Fruit fly (Drosophila melanogaster) whole organism, wandering third instar larva: Measurements from ENCODE around the gene CG6330.

Experiments used
- Abd-B ChIP-seq: fragments of >200 bp; optimal IDR thresholded peaks from 2 replicates; lab custom pipeline; 2017; ENCODE audit warnings: missing biosample characterization, missing genetic modification characterization
- CG32264 ChIP-seq: fragments of 200-800 bp; sonication (Bioruptor generic); optimal IDR thresholded peaks from 2 replicates; lab custom pipeline; 2016; ENCODE audit warnings: missing biosample characterization, missing genetic modification characterization
- CG9705 ChIP-seq: fragments of 200-800 bp; sonication (Bioruptor generic); optimal IDR thresholded peaks from 2 replicates; lab custom pipeline; 2018; ENCODE audit warnings: missing biosample characterization, mild to moderate bottlenecking, missing genetic modification characterization
- CrebA ChIP-seq: fragments of 200-800 bp; sonication (Bioruptor generic); optimal IDR thresholded peaks from 2 replicates; lab custom pipeline; 2016; ENCODE audit warnings: missing biosample characterization, mild to moderate bottlenecking, missing genetic modification characterization, borderline replicate concordance
- Dfd ChIP-seq: fragments of >200 bp; optimal IDR thresholded peaks from 2 replicates; lab custom pipeline; 2017; ENCODE audit warnings: missing biosample characterization, missing genetic modification characterization
- Dif ChIP-seq: fragments of 200-275, 200-300 bp; sonication (Bioruptor generic); optimal IDR thresholded peaks from 2 replicates; lab custom pipeline; 2018; ENCODE audit warnings: missing biosample characterization, missing genetic modification characterization; ENCODE audit not compliant: partially characterized antibody
- GATAd ChIP-seq: sonication (Bioruptor generic); optimal IDR thresholded peaks from 2 replicates; lab custom pipeline; 2016; ENCODE audit warnings: missing biosample characterization, missing genetic modification characterization
- HLH106 ChIP-seq: fragments of 200-800 bp; optimal IDR thresholded peaks from 3 replicates; lab custom pipeline; 2019; ENCODE audit warnings: missing biosample characterization, mild to moderate bottlenecking, missing genetic modification characterization, moderate library complexity
- Hnf4 ChIP-seq: fragments of 200-800 bp; sonication (Bioruptor generic); optimal IDR thresholded peaks from 2 replicates; lab custom pipeline; 2016; ENCODE audit warnings: missing biosample characterization, mild to moderate bottlenecking, missing genetic modification characterization
- Hr78 ChIP-seq: fragments of >200 bp; optimal IDR thresholded peaks from 2 replicates; lab custom pipeline; 2017; ENCODE audit warnings: missing biosample characterization, missing genetic modification characterization
- Hr83 ChIP-seq: fragments of 200-300 bp; sonication (Bioruptor generic); optimal IDR thresholded peaks from 2 replicates; lab custom pipeline; 2016; ENCODE audit warnings: missing biosample characterization, mild to moderate bottlenecking, missing genetic modification characterization, moderate library complexity; ENCODE audit not compliant: poor library complexity, severe bottlenecking
- Jra ChIP-seq: sonication (Bioruptor generic); optimal IDR thresholded peaks from 2 replicates; lab custom pipeline; 2016; ENCODE audit warnings: missing biosample characterization, missing genetic modification characterization
- Mio ChIP-seq: sonication (Bioruptor generic); optimal IDR thresholded peaks from 2 replicates; lab custom pipeline; 2016; ENCODE audit warnings: missing biosample characterization, missing genetic modification characterization
- Myc ChIP-seq: fragments of >200 bp; optimal IDR thresholded peaks from 2 replicates; lab custom pipeline; 2017
- N ChIP-seq: fragments of >200 bp; optimal IDR thresholded peaks from 2 replicates; lab custom pipeline; 2018; ENCODE audit warnings: missing biosample characterization, missing external identifiers, missing genetic modification characterization
- OdsH ChIP-seq: fragments of 200-800 bp; sonication (Bioruptor generic); optimal IDR thresholded peaks from 2 replicates; lab custom pipeline; 2016; ENCODE audit warnings: missing biosample characterization, mild to moderate bottlenecking, missing genetic modification characterization
- Rel ChIP-seq, 2 experiments: fragments of 200-800 bp; sonication (Bioruptor generic) in 1 of 2; optimal IDR thresholded peaks; 2 replicates in 1 of 2; 3 replicates in 1 of 2; lab custom pipeline; 2016 to 2019; ENCODE audit warnings: mild to moderate bottlenecking in 2 of 2, missing biosample characterization in 2 of 2, missing genetic modification characterization in 2 of 2, moderate library complexity in 1 of 2
- Sp1 ChIP-seq: fragments of 200-800 bp; sonication (Bioruptor generic); optimal IDR thresholded peaks from 3 replicates; lab custom pipeline; 2019; ENCODE audit warnings: missing biosample characterization, mild to moderate bottlenecking, missing genetic modification characterization, moderate library complexity
- Vsx2 ChIP-seq: fragments of 200-300, 225-300 bp; sonication (Bioruptor generic); optimal IDR thresholded peaks from 2 replicates; lab custom pipeline; 2018; ENCODE audit warnings: missing biosample characterization, missing genetic modification characterization; ENCODE audit not compliant: partially characterized antibody
- br ChIP-seq: fragments of 200-800 bp; sonication (Bioruptor generic); optimal IDR thresholded peaks from 2 replicates; lab custom pipeline; 2016; ENCODE audit warnings: missing biosample characterization, missing genetic modification characterization
- brk ChIP-seq: fragments of 200-800 bp; sonication (Bioruptor generic); optimal IDR thresholded peaks from 2 replicates; lab custom pipeline; 2016; ENCODE audit warnings: missing biosample characterization, mild to moderate bottlenecking, missing genetic modification characterization
- dl ChIP-seq, 2 experiments: fragments of 175-275, 200-275 bp in 1 of 2; fragments of 200-275 bp in 1 of 2; sonication (Bioruptor generic); optimal IDR thresholded peaks; lab custom pipeline; 2018; ENCODE audit warnings: mild to moderate bottlenecking in 2 of 2, missing biosample characterization in 2 of 2, missing genetic modification characterization in 2 of 2, moderate library complexity in 2 of 2; ENCODE audit not compliant: partially characterized antibody in 2 of 2, insufficient read depth in 1 of 2
- dmrt93B ChIP-seq: fragments of 200-800 bp; sonication (Bioruptor generic); optimal IDR thresholded peaks from 2 replicates; lab custom pipeline; 2018; ENCODE audit warnings: missing biosample characterization, mild to moderate bottlenecking, missing genetic modification characterization
- dsf ChIP-seq: sonication (Bioruptor generic); optimal IDR thresholded peaks from 2 replicates; lab custom pipeline; 2016; ENCODE audit warnings: missing biosample characterization, missing genetic modification characterization, borderline replicate concordance
- ey ChIP-seq: fragments of 200-800 bp; sonication (Bioruptor generic); optimal IDR thresholded peaks from 2 replicates; lab custom pipeline; 2016; ENCODE audit warnings: missing biosample characterization, missing genetic modification characterization
- foxo ChIP-seq, 2 experiments: fragments of 200-800 bp; sonication (Bioruptor generic); optimal IDR thresholded peaks; 2 replicates in 1 of 2; 3 replicates in 1 of 2; lab custom pipeline; 2016 to 2017; ENCODE audit warnings: missing biosample characterization in 2 of 2, missing genetic modification characterization in 2 of 2
- fru ChIP-seq: fragments of 200-800 bp; sonication (Bioruptor generic); optimal IDR thresholded peaks from 3 replicates; lab custom pipeline; 2016; ENCODE audit warnings: missing biosample characterization, mild to moderate bottlenecking, missing genetic modification characterization
- h ChIP-seq: fragments of 200-800 bp; sonication (Bioruptor generic); optimal IDR thresholded peaks from 3 replicates; lab custom pipeline; 2016; ENCODE audit warnings: missing biosample characterization, mild to moderate bottlenecking, missing genetic modification characterization
- jim ChIP-seq: fragments of 175-275, 200-325 bp; sonication (Bioruptor generic); optimal IDR thresholded peaks from 2 replicates; lab custom pipeline; 2016; ENCODE audit warnings: missing biosample characterization, mild to moderate bottlenecking, missing genetic modification characterization
- lola ChIP-seq: fragments of >200 bp; optimal IDR thresholded peaks from 2 replicates; lab custom pipeline; 2017; ENCODE audit warnings: missing biosample characterization, missing genetic modification characterization
- pan ChIP-seq: fragments of >200 bp; optimal IDR thresholded peaks from 2 replicates; lab custom pipeline; 2017
- psq ChIP-seq: fragments of 200-800 bp; sonication (Bioruptor generic); optimal IDR thresholded peaks from 3 replicates; lab custom pipeline; 2017; ENCODE audit warnings: missing biosample characterization, mild to moderate bottlenecking, missing genetic modification characterization, moderate library complexity
- rgr ChIP-seq: fragments of 200-800 bp; sonication (Bioruptor generic); optimal IDR thresholded peaks from 3 replicates; lab custom pipeline; 2016; ENCODE audit warnings: missing biosample characterization, mild to moderate bottlenecking, missing genetic modification characterization
- sage ChIP-seq: fragments of 200-800 bp; sonication (Bioruptor generic); optimal IDR thresholded peaks from 2 replicates; lab custom pipeline; 2016; ENCODE audit warnings: missing biosample characterization, mild to moderate bottlenecking, missing genetic modification characterization
- sv ChIP-seq: fragments of 200-800 bp; sonication (Bioruptor generic); optimal IDR thresholded peaks from 3 replicates; lab custom pipeline; 2016; ENCODE audit warnings: missing biosample characterization, missing genetic modification characterization
- tai ChIP-seq: sonication (Bioruptor generic); optimal IDR thresholded peaks from 2 replicates; lab custom pipeline; 2016; ENCODE audit warnings: missing biosample characterization, missing genetic modification characterization
- usp ChIP-seq: fragments of >200 bp; optimal IDR thresholded peaks from 2 replicates; lab custom pipeline; 2017; ENCODE audit warnings: missing biosample characterization, missing genetic modification characterization
- woc ChIP-seq: sonication (Bioruptor generic); optimal IDR thresholded peaks from 2 replicates; lab custom pipeline; 2016; ENCODE audit warnings: missing biosample characterization, mild to moderate bottlenecking, missing genetic modification characterization

The CG6330 gene

dm6 chr3R:26988412-26988981 is 30.2 kb upstream of the CG6330 start, which contains the start of gene CG31075:
TSS of gene CG31075 (minus strand) at chr3R:26988517.
- TF ChIP-seq CG32264 (GFP tag; lab: Kevin White, UChicago) (peak; percentile 71), Vsx2 (GFP tag; lab: Kevin White, UChicago) (no peak), sage (GFP tag; lab: Kevin White, UChicago) (peak; percentile 92), Mio (GFP tag; lab: Kevin White, UChicago) (peak; percentile 54), Hr78 (no peak), usp (GFP tag; lab: Kevin White, UChicago) (no peak), tai (GFP tag; lab: Kevin White, UChicago) (peak; percentile 75), lola (no peak), fru (GFP tag; lab: Kevin White, UChicago) (peak; percentile 90), Dfd (GFP tag; lab: Kevin White, UChicago) (no peak), brk (GFP tag; lab: Kevin White, UChicago) (peak; percentile 93), CrebA (peak; percentile 50), rgr (GFP tag; lab: Kevin White, UChicago) (peak; percentile 91), dmrt93B (GFP tag; lab: Kevin White, UChicago) (peak; percentile 88), Rel (GFP tag; optimal IDR thresholded peaks at IDR 0.05; lab: Kevin White, UChicago) (peak; percentile 75), Rel (tag; optimal IDR thresholded peaks at IDR 0.05; lab: Kevin White, UChicago) (peak; percentile 39), Myc (lab: Kevin White, UChicago) (peak; percentile 60), Dif (GFP tag; lab: Kevin White, UChicago) (peak; percentile 70), Sp1 (GFP tag; lab: Kevin White, UChicago) (peak; percentile 90), HLH106 (tag; lab: Kevin White, UChicago) (peak; percentile 89), dsf (GFP tag; lab: Kevin White, UChicago) (peak; percentile 55), ey (GFP tag; lab: Kevin White, UChicago) (peak; percentile 83), woc (peak; percentile 84), pan (lab: Kevin White, UChicago) (no peak), dl (GFP tag; optimal IDR thresholded peaks at IDR 0.05; lab: Kevin White, UChicago; ENCODE audit: insufficient read depth in 1 of 2, partially characterized antibody in 2 of 2) (peak in 1 of 2 experiments; percentile 12), N (GFP tag; lab: Kevin White, UChicago) (no peak), OdsH (GFP tag; lab: Kevin White, UChicago) (peak; percentile 90), h (GFP tag; lab: Kevin White, UChicago) (peak; percentile 91), GATAd (GFP tag; lab: Kevin White, UChicago) (no peak), Hr83 (GFP tag; lab: Kevin White, UChicago) (peak; percentile 58), Jra (GFP tag; lab: Kevin White, UChicago) (peak; percentile 50), Abd-B (GFP tag; lab: Kevin White, UChicago) (no peak), br (GFP tag; lab: Kevin White, UChicago) (peak; percentile 83), foxo (GFP tag; optimal IDR thresholded peaks at IDR 0.05; lab: Kevin White, UChicago) (peak in 1 of 2 experiments; percentile 97), sv (GFP tag; lab: Kevin White, UChicago) (peak; percentile 16), jim (GFP tag; lab: Kevin White, UChicago) (no peak), Hnf4 (GFP tag; lab: Kevin White, UChicago) (peak; percentile 81), psq (peak; percentile 100), CG9705 (GFP tag; lab: Kevin White, UChicago) (peak; percentile 87)
- TF ChIP-seq, all 38 proteins: peak for 28

dm6 chr3R:26987455-26987854 is 29.2 kb upstream of the CG6330 start:
- TF ChIP-seq Sp1 (GFP tag; lab: Kevin White, UChicago) (no peak), psq (no peak)
